Worm (Caenorhabditis elegans) whole organism, L2 larva: ENCODE data around the gene rbr-2.

Experiments used
- C34F6.9 ChIP-seq: fragments of 150-350 bp; optimal IDR thresholded peaks from 2 replicates; lab custom pipeline; 2014; ENCODE audit warnings: missing biosample characterization, missing genetic modification characterization
- F13H6.1 ChIP-seq: sonication (generic microtip); optimal IDR thresholded peaks from 2 replicates; lab custom pipeline; 2016; ENCODE audit warnings: missing genetic modification characterization, missing compliant biosample characterization
- R02D3.7 ChIP-seq: fragments of 150-350 bp; optimal IDR thresholded peaks from 2 replicates; lab custom pipeline; 2014; ENCODE audit warnings: missing biosample characterization, missing genetic modification characterization
- Y55F3AM.14 ChIP-seq: fragments of 200-800 bp; sonication (Bioruptor generic); optimal IDR thresholded peaks from 2 replicates; lab custom pipeline; 2018; ENCODE audit warnings: mild to moderate bottlenecking, missing genetic modification characterization, missing compliant biosample characterization
- ZK546.5 ChIP-seq: sonication (generic microtip); optimal IDR thresholded peaks from 2 replicates; lab custom pipeline; 2017; ENCODE audit warnings: missing biosample characterization, missing genetic modification characterization
- alr-1 ChIP-seq: fragments of 150-350 bp; optimal IDR thresholded peaks from 2 replicates; lab custom pipeline; 2014; ENCODE audit warnings: missing biosample characterization, missing genetic modification characterization
- aly-2 ChIP-seq: fragments of 150-350 bp; optimal IDR thresholded peaks from 2 replicates; lab custom pipeline; 2014; ENCODE audit warnings: missing biosample characterization, missing genetic modification characterization
- ama-1 ChIP-seq: fragments of 150-350 bp; optimal IDR thresholded peaks from 2 replicates; lab custom pipeline; 2018; ENCODE audit warnings: inconsistent platforms
- blmp-1 ChIP-seq: sonication (generic microtip); optimal IDR thresholded peaks from 2 replicates; lab custom pipeline; 2017; ENCODE audit warnings: missing genetic modification characterization, mild to moderate bottlenecking, missing compliant biosample characterization, antibody characterized with exemption, moderate library complexity; ENCODE audit not compliant: insufficient read depth
- ceh-16 ChIP-seq: fragments of 150-350 bp; optimal IDR thresholded peaks from 2 replicates; lab custom pipeline; 2014; ENCODE audit warnings: missing biosample characterization, missing genetic modification characterization
- ceh-82 ChIP-seq: fragments of 150-350 bp; optimal IDR thresholded peaks from 2 replicates; lab custom pipeline; 2014; ENCODE audit warnings: missing biosample characterization, missing genetic modification characterization
- crh-2 ChIP-seq: sonication (generic microtip); optimal IDR thresholded peaks from 2 replicates; lab custom pipeline; 2017; ENCODE audit warnings: missing biosample characterization, missing genetic modification characterization
- dmd-4 ChIP-seq: sonication (generic microtip); optimal IDR thresholded peaks from 2 replicates; lab custom pipeline; 2017; ENCODE audit warnings: missing biosample characterization, missing genetic modification characterization
- egl-27 ChIP-seq: sonication (generic microtip); optimal IDR thresholded peaks from 3 replicates; lab custom pipeline; 2017; ENCODE audit warnings: missing biosample characterization, missing genetic modification reagents, missing genetic modification characterization
- elt-1 ChIP-seq: fragments of 150-350 bp; optimal IDR thresholded peaks from 2 replicates; lab custom pipeline; 2014; ENCODE audit warnings: missing biosample characterization, missing genetic modification characterization
- elt-3 ChIP-seq: sonication (generic microtip); optimal IDR thresholded peaks from 2 replicates; lab custom pipeline; 2017; ENCODE audit warnings: missing biosample characterization, missing genetic modification characterization
- fos-1 ChIP-seq: fragments of 150-350 bp; optimal IDR thresholded peaks from 2 replicates; lab custom pipeline; 2014; ENCODE audit warnings: missing biosample characterization, missing genetic modification characterization
- gmeb-1 ChIP-seq: fragments of 150-350 bp; optimal IDR thresholded peaks from 2 replicates; lab custom pipeline; 2014; ENCODE audit warnings: missing biosample characterization, missing genetic modification characterization
- lin-11 ChIP-seq: fragments of 150-350 bp; sonication (generic microtip); optimal IDR thresholded peaks from 2 replicates; lab custom pipeline; 2014; ENCODE audit warnings: missing biosample characterization, missing genetic modification characterization, inconsistent platforms, mixed read lengths
- lin-13 ChIP-seq: fragments of 150-350 bp; optimal IDR thresholded peaks from 2 replicates; lab custom pipeline; 2014; ENCODE audit warnings: missing biosample characterization, missing genetic modification reagents, missing genetic modification characterization
- lin-39 ChIP-seq: fragments of 150-350 bp; optimal IDR thresholded peaks from 2 replicates; lab custom pipeline; 2014; ENCODE audit warnings: missing biosample characterization, missing genetic modification reagents, missing genetic modification characterization
- lsy-2 ChIP-seq, 2 experiments: fragments of 150-350 bp in 1 of 2; sonication (generic microtip) in 1 of 2; optimal IDR thresholded peaks; 2 replicates each; lab custom pipeline; 2014 to 2017; ENCODE audit warnings: missing biosample characterization in 2 of 2, missing genetic modification characterization in 2 of 2
- mab-5 ChIP-seq: fragments of 150-350 bp; optimal IDR thresholded peaks from 2 replicates; lab custom pipeline; 2014; ENCODE audit warnings: missing biosample characterization, missing genetic modification characterization
- mbf-1 ChIP-seq: sonication (generic microtip); optimal IDR thresholded peaks from 2 replicates; lab custom pipeline; 2017; ENCODE audit warnings: missing biosample characterization, missing genetic modification characterization
- mdl-1 ChIP-seq, 2 experiments: fragments of 150-350 bp in 1 of 2; sonication (generic microtip) in 1 of 2; optimal IDR thresholded peaks; 2 replicates each; lab custom pipeline; 2017; ENCODE audit warnings: missing biosample characterization in 2 of 2, missing genetic modification characterization in 2 of 2
- nhr-10 ChIP-seq: sonication (generic microtip); optimal IDR thresholded peaks from 2 replicates; lab custom pipeline; 2017; ENCODE audit warnings: missing biosample characterization, missing genetic modification characterization
- nhr-11 ChIP-seq: fragments of 150-350 bp; optimal IDR thresholded peaks from 2 replicates; lab custom pipeline; 2014; ENCODE audit warnings: missing biosample characterization, missing genetic modification characterization
- nhr-12 ChIP-seq: fragments of 150-350 bp; optimal IDR thresholded peaks from 2 replicates; lab custom pipeline; 2014; ENCODE audit warnings: missing biosample characterization, missing genetic modification characterization
- nhr-129 ChIP-seq: fragments of 150-350 bp; optimal IDR thresholded peaks from 2 replicates; lab custom pipeline; 2014; ENCODE audit warnings: missing biosample characterization, missing genetic modification characterization
- nhr-21 ChIP-seq: fragments of 150-350 bp; optimal IDR thresholded peaks from 2 replicates; lab custom pipeline; 2014; ENCODE audit warnings: missing biosample characterization, missing genetic modification characterization
- nhr-23 ChIP-seq: fragments of 150-350 bp; optimal IDR thresholded peaks from 2 replicates; lab custom pipeline; 2014; ENCODE audit warnings: missing biosample characterization, missing genetic modification reagents, missing genetic modification characterization
- nhr-237 ChIP-seq: fragments of 150-350 bp; optimal IDR thresholded peaks from 2 replicates; lab custom pipeline; 2014; ENCODE audit warnings: missing biosample characterization, missing genetic modification characterization
- nhr-25 ChIP-seq: fragments of 150-350 bp; sonication (generic microtip); optimal IDR thresholded peaks from 3 replicates; lab custom pipeline; 2014; ENCODE audit warnings: missing biosample characterization, missing genetic modification characterization
- nhr-6 ChIP-seq: fragments of 150-350 bp; optimal IDR thresholded peaks from 2 replicates; lab custom pipeline; 2014; ENCODE audit warnings: missing biosample characterization, missing genetic modification characterization
- nhr-77 ChIP-seq: fragments of 150-350 bp; optimal IDR thresholded peaks from 2 replicates; lab custom pipeline; 2014; ENCODE audit warnings: missing biosample characterization, missing genetic modification characterization
- peb-1 ChIP-seq: fragments of 150-350 bp; optimal IDR thresholded peaks from 2 replicates; lab custom pipeline; 2014; ENCODE audit warnings: missing biosample characterization, missing genetic modification characterization
- sem-4 ChIP-seq: fragments of 150-350 bp; optimal IDR thresholded peaks from 2 replicates; lab custom pipeline; 2014; ENCODE audit warnings: missing biosample characterization, missing genetic modification reagents, missing genetic modification characterization
- skn-1 ChIP-seq: sonication (generic microtip); optimal IDR thresholded peaks from 2 replicates; lab custom pipeline; 2017; ENCODE audit warnings: missing biosample characterization, missing genetic modification characterization
- sma-3 ChIP-seq: sonication (generic microtip); optimal IDR thresholded peaks from 2 replicates; lab custom pipeline; 2016; ENCODE audit warnings: missing genetic modification reagents, missing genetic modification characterization, missing compliant biosample characterization
- sma-9 ChIP-seq, 2 experiments: fragments of 150-350 bp in 1 of 2; sonication (generic microtip) in 1 of 2; optimal IDR thresholded peaks; 2 replicates each; lab custom pipeline; 2014 to 2016; ENCODE audit warnings: missing genetic modification characterization in 2 of 2, mild to moderate bottlenecking in 1 of 2, missing biosample characterization in 1 of 2, missing compliant biosample characterization in 1 of 2, missing genetic modification reagents in 1 of 2, moderate library complexity in 1 of 2
- snpc-4 ChIP-seq: fragments of 150-350 bp; optimal IDR thresholded peaks from 2 replicates; lab custom pipeline; 2014; ENCODE audit warnings: missing biosample characterization, missing genetic modification characterization
- unc-39 ChIP-seq: fragments of 150-350 bp; optimal IDR thresholded peaks from 2 replicates; lab custom pipeline; 2014; ENCODE audit warnings: missing biosample characterization, missing genetic modification characterization
- unc-55 ChIP-seq: fragments of 150-350 bp; sonication (generic microtip); optimal IDR thresholded peaks from 3 replicates; lab custom pipeline; 2014; ENCODE audit warnings: missing biosample characterization, missing genetic modification reagents, missing genetic modification characterization
- unc-62 ChIP-seq: fragments of 150-350 bp; optimal IDR thresholded peaks from 2 replicates; lab custom pipeline; 2014; ENCODE audit warnings: missing biosample characterization, missing genetic modification reagents, missing genetic modification characterization
- zag-1 ChIP-seq: fragments of 150-350 bp; optimal IDR thresholded peaks from 2 replicates; lab custom pipeline; 2014; ENCODE audit warnings: missing biosample characterization, missing genetic modification characterization
- ztf-1 ChIP-seq: fragments of 200-800 bp; sonication (Bioruptor generic); conservative IDR thresholded peaks from 2 replicates; pipeline ENCODE4 v1.3.6; 2022; ENCODE audit warnings: missing genetic modification characterization, missing compliant biosample characterization
- ztf-11 ChIP-seq: sonication (generic microtip); optimal IDR thresholded peaks from 2 replicates; lab custom pipeline; 2017; ENCODE audit warnings: missing biosample characterization, missing genetic modification characterization
- ztf-4 ChIP-seq: fragments of 150-350 bp; optimal IDR thresholded peaks from 2 replicates; lab custom pipeline; 2014; ENCODE audit warnings: missing biosample characterization, missing genetic modification characterization

Gene rbr-2

ce11 chrIV:10935336-10935735, 15.5 kb downstream of the rbr-2 start (continued):
- TF ChIP-seq blmp-1 (tag; lab: Kevin White, UChicago): peak; percentile 52
- no peak for TF ChIP-seq ceh-16
- TF ChIP-seq sma-9 (GFP tag; optimal IDR thresholded peaks at IDR 0.05; lab: Kevin White, UChicago): peak; percentile 96
- no peak for TF ChIP-seq sma-9 (tag; optimal IDR thresholded peaks at IDR 0.05; lab: Kevin White, UChicago)
- no peak for TF ChIP-seq nhr-10 (tag; lab: Kevin White, UChicago)

ce11 chrIV:10935853-10936491, 16.1 kb downstream of the rbr-2 start, which contains the start of gene lgg-2:
TSS of gene lgg-2 (minus strand) at chrIV:10935903.
- TF ChIP-seq fos-1 (tag; lab: Kevin White, UChicago) (peak; percentile 97), crh-2 (tag; lab: Kevin White, UChicago) (peak; percentile 98), ZK546.5 (no peak), ztf-4 (tag; lab: Kevin White, UChicago) (peak; percentile 97), nhr-6 (tag; lab: Kevin White, UChicago) (peak; percentile 98), lin-39 (tag; lab: Kevin White, UChicago) (peak; percentile 53), egl-27 (tag; lab: Kevin White, UChicago) (peak; percentile 97), sma-3 (GFP tag; lab: Kevin White, UChicago) (peak; percentile 98), nhr-11 (tag; lab: Kevin White, UChicago) (no peak), nhr-10 (tag; lab: Kevin White, UChicago) (peak; percentile 70), unc-55 (GFP tag; lab: Kevin White, UChicago) (peak; percentile 80), mdl-1 (tag; optimal IDR thresholded peaks at IDR 0.05; lab: Kevin White, UChicago) (peak; percentile 79 to 97), nhr-12 (tag; lab: Kevin White, UChicago) (peak; percentile 38), F13H6.1 (tag; lab: Kevin White, UChicago) (peak; percentile 98), mab-5 (tag; lab: Kevin White, UChicago) (peak; percentile 92), ztf-11 (peak; percentile 4), zag-1 (tag; lab: Kevin White, UChicago) (peak; percentile 78), nhr-23 (no peak), nhr-21 (tag; lab: Kevin White, UChicago) (peak; percentile 98), ceh-82 (tag; lab: Kevin White, UChicago) (peak; percentile 21), ceh-16 (peak; percentile 57), sma-9 (GFP tag; optimal IDR thresholded peaks at IDR 0.05; lab: Kevin White, UChicago) (peak; percentile 99), sma-9 (tag; optimal IDR thresholded peaks at IDR 0.05; lab: Kevin White, UChicago) (no peak), alr-1 (tag; lab: Kevin White, UChicago) (peak; percentile 56), nhr-77 (tag; lab: Kevin White, UChicago) (no peak), lin-13 (GFP tag; lab: Kevin White, UChicago) (peak; percentile 87), R02D3.7 (tag; lab: Kevin White, UChicago) (no peak), peb-1 (tag; lab: Kevin White, UChicago) (no peak), blmp-1 (tag; lab: Kevin White, UChicago) (peak; percentile 99), nhr-25 (peak; percentile 98), nhr-237 (tag; lab: Kevin White, UChicago) (no peak), snpc-4 (tag; lab: Kevin White, UChicago) (peak; percentile 89), elt-1 (tag; lab: Kevin White, UChicago) (no peak), nhr-129 (tag; lab: Kevin White, UChicago) (peak; percentile 98), ama-1 (lab: Kevin White, UChicago) (no peak), unc-62 (GFP tag; lab: Kevin White, UChicago) (peak; percentile 93), unc-39 (no peak), skn-1 (peak; percentile 52), ztf-1 (GFP tag; lab: Robert Waterston, UW) (no peak), mbf-1 (tag; lab: Kevin White, UChicago) (no peak), dmd-4 (no peak), elt-3 (tag; lab: Kevin White, UChicago) (no peak), lin-11 (peak; percentile 82), Y55F3AM.14 (peak; percentile 94), lsy-2 (tag; optimal IDR thresholded peaks at IDR 0.05; lab: Kevin White, UChicago) (peak; percentile 75 to 95), gmeb-1 (tag; lab: Kevin White, UChicago) (peak; percentile 88), aly-2 (no peak), sem-4 (peak; percentile 94), C34F6.9 (tag; lab: Kevin White, UChicago) (peak; percentile 99)
